Fruit fly (Drosophila melanogaster): ENCODE measurements around the gene CG14834.

Gene CG14834

dm6 chr3L:7356386-7357117 lies 9.6 kb upstream of the CG14834 start, which contains the start of gene CTCF (continued):
- TF ChIP-seq esg (GFP tag; conservative IDR thresholded peaks at IDR 0.05) (0 out of 2 replicates have a peak, but pooled peaks have one; percentile 27), Usf (GFP tag; optimal IDR thresholded peaks at IDR 0.05) (no peak), Antp (GFP tag; optimal IDR thresholded peaks at IDR 0.05) (peak; percentile 55), Meics (GFP tag; optimal IDR thresholded peaks at IDR 0.05) (peak; percentile 77), CG1024 (GFP tag; IDR thresholded peaks at IDR 0.05) (peak; percentile 13; the same call in 1 of the 2 replicates), CG13287 (GFP tag; IDR thresholded peaks at IDR 0.05; ENCODE audit: partially characterized antibody) (peak; percentile 94), Hsf (GFP tag; optimal IDR thresholded peaks at IDR 0.05) (peak; percentile 62), CG2129 (GFP tag; IDR thresholded peaks at IDR 0.05; ENCODE audit: partially characterized antibody) (peak; percentile 63), sr (GFP tag; IDR thresholded peaks at IDR 0.05) (no peak), slp2 (GFP tag; optimal IDR thresholded peaks at IDR 0.05) (peak; percentile 39), ase (GFP tag; IDR thresholded peaks at IDR 0.05) (0 out of 3 replicates have a peak, but pooled peaks have one; percentile 38), ssp (GFP tag; IDR thresholded peaks at IDR 0.05) (peak; percentile 49; the same call in 1 of the 2 replicates), HHEX (GFP tag; optimal IDR thresholded peaks at IDR 0.05) (no peak), Ets97D (GFP tag; optimal IDR thresholded peaks at IDR 0.05) (peak; percentile 70), stwl (tag; optimal IDR thresholded peaks at IDR 0.05) (peak; percentile 67), pan (optimal IDR thresholded peaks at IDR 0.05) (no peak), pan (GFP tag; optimal IDR thresholded peaks at IDR 0.05 in 1 of 2, IDR thresholded peaks at IDR 0.05 in 1 of 2) (peak in 1 of 2 experiments; percentile 68), Bteb2 (GFP tag; optimal IDR thresholded peaks at IDR 0.05) (peak; percentile 5), nmo (GFP tag; optimal IDR thresholded peaks at IDR 0.05) (peak; percentile 90), Hmx (GFP tag; optimal IDR thresholded peaks at IDR 0.05) (no peak), Ets65A (GFP tag) (peak; percentile 91), CHES-1-like (GFP tag; optimal IDR thresholded peaks at IDR 0.05) (peak; percentile 30), Ada2b (GFP tag; IDR thresholded peaks at IDR 0.05) (no peak), CG7745 (tag; optimal IDR thresholded peaks at IDR 0.05) (no peak), Lim3 (GFP tag; IDR thresholded peaks at IDR 0.05) (no peak), D19A (tag; optimal IDR thresholded peaks at IDR 0.05) (peak; percentile 41), CG7987 (GFP tag; optimal IDR thresholded peaks at IDR 0.05) (peak; percentile 3), zf30C (GFP tag; optimal IDR thresholded peaks at IDR 0.05) (no peak), CG11398 (GFP tag; optimal IDR thresholded peaks at IDR 0.05) (peak; percentile 3), Vsx1 (GFP tag; optimal IDR thresholded peaks at IDR 0.05) (no peak), CG6272 (GFP tag; IDR thresholded peaks at IDR 0.05) (no peak), CG6689 (GFP tag; IDR thresholded peaks at IDR 0.05) (peak; percentile 33; the same call in 1 of the 2 replicates), Pdp1 (GFP tag; optimal IDR thresholded peaks at IDR 0.05) (peak; percentile 33 to 36), Camta (GFP tag; optimal IDR thresholded peaks at IDR 0.05) (peak; percentile 19), CG13424 (tag; optimal IDR thresholded peaks at IDR 0.05) (peak; percentile 18), eve (GFP tag; optimal IDR thresholded peaks at IDR 0.05) (no peak), TFAM (GFP tag; optimal IDR thresholded peaks at IDR 0.05) (no peak), Xrp1 (GFP tag; IDR thresholded peaks at IDR 0.05) (peak; percentile 33), ac (GFP tag; optimal IDR thresholded peaks at IDR 0.05) (no peak), Awh (GFP tag; IDR thresholded peaks at IDR 0.05) (peak; percentile 62; the same call in 1 of the 2 replicates), seq (GFP tag; IDR thresholded peaks at IDR 0.05) (0 out of 2 replicates have a peak, but pooled peaks have one; percentile 8), HmgZ (tag; optimal IDR thresholded peaks at IDR 0.05) (peak; percentile 24), crp (GFP tag; optimal IDR thresholded peaks at IDR 0.05) (peak in 1 of 2 experiments; percentile 72), CG10267 (tag; optimal IDR thresholded peaks at IDR 0.05) (peak; percentile 62), CG18476 (GFP tag; optimal IDR thresholded peaks at IDR 0.05) (no peak), Stat92E (GFP tag; optimal IDR thresholded peaks at IDR 0.05) (peak in 1 of 3 experiments; percentile 9), CG10979 (tag; optimal IDR thresholded peaks at IDR 0.05) (peak; percentile 40), Hr39 (optimal IDR thresholded peaks at IDR 0.05) (no peak), CG14860 (GFP tag; IDR thresholded peaks at IDR 0.05; ENCODE audit: partially characterized antibody) (peak; percentile 65)
